Worm (Caenorhabditis elegans): ENCODE results near the gene tat-3.

DNA sequence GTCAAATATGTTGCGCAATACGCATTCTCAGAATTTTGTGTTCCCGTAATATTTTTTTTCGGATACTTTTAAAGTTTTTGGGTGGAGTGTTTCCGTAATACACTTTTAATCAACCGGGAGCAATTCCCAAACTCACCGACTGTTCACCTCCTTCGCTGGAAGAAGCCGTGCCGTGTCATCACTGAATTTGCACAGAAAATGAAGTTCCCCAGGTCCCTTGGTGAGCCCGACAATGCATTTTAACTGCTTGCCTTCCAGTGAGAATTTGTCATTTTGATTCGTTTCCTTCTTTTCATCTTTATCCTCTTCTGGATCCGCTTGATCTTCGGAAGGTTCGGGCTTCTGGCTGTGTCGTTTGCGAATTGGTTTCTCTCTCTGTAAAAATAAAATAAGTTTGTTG, 23.9 kb upstream of the tat-3 start:
- no peak for TF ChIP-seq Y22D7AL.16 (tag; optimal IDR thresholded peaks at IDR 0.05)
- TF ChIP-seq pqm-1 (tag; optimal IDR thresholded peaks at IDR 0.05), result no peak
- no peak for TF ChIP-seq ceh-14 (tag; optimal IDR thresholded peaks at IDR 0.05)
- no peak for TF ChIP-seq F13H6.1 (tag; optimal IDR thresholded peaks at IDR 0.05)
- no peak for TF ChIP-seq elt-2 (tag; optimal IDR thresholded peaks at IDR 0.05)
- TF ChIP-seq hlh-30 (tag; optimal IDR thresholded peaks at IDR 0.05; ENCODE audit: insufficient read depth), result no peak
